Fruit fly (Drosophila melanogaster) whole organism, embryonic: ENCODE data around the gene RpS5b.

ENCODE experiments used
- BEAF-32 ChIP-seq: fragments of 200-800 bp; sonication (Bioruptor generic); optimal IDR thresholded peaks from 3 replicates; lab custom pipeline; 2017; ENCODE audit warnings: missing biosample characterization, missing genetic modification characterization, mild to moderate bottlenecking, moderate library complexity, missing genetic modification reagents
- CG11085 ChIP-seq: fragments of 200-800 bp; sonication (Bioruptor generic); IDR thresholded peaks from 2 replicates; pipeline ENCODE4 v1.3.6; 2022; ENCODE audit warnings: missing biosample characterization, missing genetic modification characterization
- CG11560 ChIP-seq: fragments of 200-800 bp; sonication (Bioruptor generic); IDR thresholded peaks from 3 replicates; pipeline ENCODE4 v1.3.6; 2022; ENCODE audit warnings: missing biosample characterization, missing genetic modification characterization
- CG12391 ChIP-seq: fragments of 200-800 bp; sonication (Bioruptor generic); optimal IDR thresholded peaks from 3 replicates; lab custom pipeline; 2018; ENCODE audit warnings: missing biosample characterization, mild to moderate bottlenecking, missing genetic modification characterization, moderate library complexity
- CG12769 ChIP-seq: fragments of 200-800 bp; sonication (Bioruptor generic); optimal IDR thresholded peaks from 2 replicates; lab custom pipeline; 2019; ENCODE audit warnings: missing biosample characterization, mild to moderate bottlenecking, missing genetic modification characterization, moderate library complexity
- CG17612 ChIP-seq: fragments of 200-800 bp; sonication (Bioruptor generic); IDR thresholded peaks from 2 replicates; pipeline ENCODE4 v1.3.6; 2022; ENCODE audit warnings: missing biosample characterization, missing genetic modification characterization
- CG18476 ChIP-seq: fragments of 200-800 bp; sonication (Bioruptor generic); optimal IDR thresholded peaks from 2 replicates; lab custom pipeline; 2016; ENCODE audit warnings: missing biosample characterization, mild to moderate bottlenecking, missing genetic modification characterization
- CG18599 ChIP-seq: fragments of 200-800 bp; sonication (Bioruptor generic); optimal IDR thresholded peaks from 3 replicates; lab custom pipeline; 2017; ENCODE audit warnings: missing biosample characterization, missing genetic modification characterization, mild to moderate bottlenecking, moderate library complexity, missing genetic modification reagents
- CG18619 ChIP-seq: fragments of 200-800 bp; sonication (Bioruptor generic); optimal IDR thresholded peaks from 3 replicates; lab custom pipeline; 2017; ENCODE audit warnings: missing biosample characterization, mild to moderate bottlenecking, missing genetic modification characterization
- CG2116 ChIP-seq: fragments of 200-800 bp; sonication (Bioruptor generic); optimal IDR thresholded peaks from 3 replicates; lab custom pipeline; 2018; ENCODE audit warnings: missing biosample characterization, mild to moderate bottlenecking, missing genetic modification characterization
- CG3281 ChIP-seq: fragments of 200-800 bp; sonication (Bioruptor generic); optimal IDR thresholded peaks from 3 replicates; lab custom pipeline; 2017; ENCODE audit warnings: missing biosample characterization, mild to moderate bottlenecking, missing genetic modification characterization
- CG6175 ChIP-seq: fragments of 200-800 bp; sonication (Bioruptor generic); IDR thresholded peaks from 3 replicates; pipeline ENCODE4 v1.3.6; 2022; ENCODE audit warnings: missing biosample characterization, missing genetic modification characterization
- CG6765 ChIP-seq: fragments of 200-800 bp; sonication (Bioruptor generic); optimal IDR thresholded peaks from 3 replicates; lab custom pipeline; 2017; ENCODE audit warnings: missing biosample characterization, mild to moderate bottlenecking, missing genetic modification characterization
- CG8290 ChIP-seq, 3 experiments: fragments of 200-800 bp; sonication (Bioruptor generic); optimal IDR thresholded peaks; 2 replicates each; lab custom pipeline; 2016 to 2019; ENCODE audit warnings: missing biosample characterization in 3 of 3, missing genetic modification characterization in 3 of 3, mild to moderate bottlenecking in 2 of 3, moderate library complexity in 1 of 3
- CG9215 ChIP-seq: fragments of 200-800 bp; sonication (Bioruptor generic); IDR thresholded peaks from 2 replicates; pipeline ENCODE4 v1.3.6; 2022; ENCODE audit warnings: missing biosample characterization, missing genetic modification characterization
- CG9727 ChIP-seq: fragments of 200-800 bp; sonication (Bioruptor generic); optimal IDR thresholded peaks from 3 replicates; lab custom pipeline; 2017; ENCODE audit warnings: missing biosample characterization, mild to moderate bottlenecking, missing genetic modification characterization
- CG9817 ChIP-seq: fragments of 200-800 bp; sonication (Bioruptor generic); optimal IDR thresholded peaks from 2 replicates; lab custom pipeline; 2018; ENCODE audit warnings: missing biosample characterization, mild to moderate bottlenecking, missing genetic modification characterization, moderate library complexity
- CoRest ChIP-seq: fragments of 200-800 bp; sonication (Bioruptor generic); optimal IDR thresholded peaks from 3 replicates; lab custom pipeline; 2018; ENCODE audit warnings: missing biosample characterization, mild to moderate bottlenecking, missing genetic modification characterization, moderate library complexity
- D19B ChIP-seq: fragments of 200-800 bp; sonication (Bioruptor generic); optimal IDR thresholded peaks from 2 replicates; lab custom pipeline; 2017; ENCODE audit warnings: missing biosample characterization, mild to moderate bottlenecking, missing genetic modification characterization
- Deaf1 ChIP-seq: fragments of 200-800 bp; optimal IDR thresholded peaks from 3 replicates; lab custom pipeline; 2019; ENCODE audit warnings: missing biosample characterization, mild to moderate bottlenecking, missing genetic modification characterization, moderate library complexity
- Doc2 ChIP-seq: fragments of 200-800 bp; sonication (Bioruptor generic); IDR thresholded peaks from 2 replicates; pipeline ENCODE4 v1.3.6; 2022; ENCODE audit warnings: missing biosample characterization, missing genetic modification characterization
- HLH3B ChIP-seq: fragments of 200-800 bp; sonication (Bioruptor generic); IDR thresholded peaks from 2 replicates; pipeline ENCODE4 v1.3.6; 2022; ENCODE audit warnings: missing biosample characterization, missing genetic modification characterization
- Hmr ChIP-seq: fragments of 200-800 bp; sonication (Bioruptor generic); optimal IDR thresholded peaks from 3 replicates; lab custom pipeline; 2017; ENCODE audit warnings: mild to moderate bottlenecking, missing biosample characterization, missing genetic modification reagents, missing genetic modification characterization
- Lhr ChIP-seq: fragments of 200-800 bp; sonication (Bioruptor generic); optimal IDR thresholded peaks from 3 replicates; lab custom pipeline; 2017; ENCODE audit warnings: mild to moderate bottlenecking, missing biosample characterization, missing genetic modification reagents, missing genetic modification characterization
- Lpt ChIP-seq: fragments of >200 bp; optimal IDR thresholded peaks from 2 replicates; lab custom pipeline; 2018; ENCODE audit warnings: missing biosample characterization, missing genetic modification characterization
- Med ChIP-seq: fragments of 200-800 bp; sonication (Bioruptor generic); peaks from one replicate; lab custom pipeline; 2016; ENCODE audit warnings: missing biosample characterization, missing genetic modification characterization, mild to moderate bottlenecking, inconsistent platforms, moderate library complexity
- Myb ChIP-seq: fragments of 200-800 bp; sonication (Bioruptor generic); optimal IDR thresholded peaks from 2 replicates; lab custom pipeline; 2016; ENCODE audit warnings: missing biosample characterization, missing genetic modification characterization
- Nf-YC ChIP-seq: fragments of 200-800 bp; optimal IDR thresholded peaks from 3 replicates; lab custom pipeline; 2019; ENCODE audit warnings: missing biosample characterization, mild to moderate bottlenecking, missing genetic modification characterization, moderate library complexity
- Optix ChIP-seq: fragments of 200-800 bp; sonication (Bioruptor generic); IDR thresholded peaks from 3 replicates; pipeline ENCODE4 v1.3.6; 2022; ENCODE audit warnings: missing biosample characterization, missing genetic modification characterization
- Sin3A ChIP-seq: fragments of >200 bp; optimal IDR thresholded peaks from 2 replicates; lab custom pipeline; 2018
- Sox100B ChIP-seq: fragments of 200-800 bp; sonication (Bioruptor generic); optimal IDR thresholded peaks from 3 replicates; lab custom pipeline; 2018; ENCODE audit warnings: missing biosample characterization, mild to moderate bottlenecking, missing genetic modification characterization
- TFAM ChIP-seq: fragments of 200-800 bp; sonication (Bioruptor generic); optimal IDR thresholded peaks from 2 replicates; lab custom pipeline; 2017; ENCODE audit warnings: missing biosample characterization, missing genetic modification characterization, inconsistent platforms
- Taf1 ChIP-seq: fragments of 200-800 bp; sonication (Bioruptor generic); IDR thresholded peaks from 2 replicates; pipeline ENCODE4 v1.3.6; 2022; ENCODE audit warnings: missing biosample characterization, missing genetic modification characterization
- al ChIP-seq: fragments of 200-800 bp; sonication (Bioruptor generic); IDR thresholded peaks from 2 replicates; pipeline ENCODE4 v1.3.6; 2022; ENCODE audit warnings: missing biosample characterization, missing genetic modification characterization
- ap ChIP-seq: fragments of 200-800 bp; sonication (Bioruptor generic); IDR thresholded peaks from 2 replicates; pipeline ENCODE4 v1.3.6; 2022; ENCODE audit warnings: missing biosample characterization, missing genetic modification characterization
- bcd ChIP-seq: fragments of 200-800 bp; sonication (Bioruptor generic); optimal IDR thresholded peaks from 2 replicates; lab custom pipeline; 2017; ENCODE audit warnings: missing biosample characterization, mild to moderate bottlenecking, missing genetic modification characterization
- cad ChIP-seq: fragments of >200 bp; optimal IDR thresholded peaks from 2 replicates; lab custom pipeline; 2017; ENCODE audit warnings: missing biosample characterization, missing genetic modification characterization
- cas ChIP-seq: fragments of 200-800 bp; sonication (Bioruptor generic); IDR thresholded peaks from 2 replicates; pipeline ENCODE4 v1.3.6; 2022; ENCODE audit warnings: missing biosample characterization, missing genetic modification characterization
- emc ChIP-seq: fragments of 200-800 bp; sonication (Bioruptor generic); optimal IDR thresholded peaks from 2 replicates; lab custom pipeline; 2016; ENCODE audit warnings: missing biosample characterization, missing genetic modification characterization
- eyg ChIP-seq: fragments of 200-800 bp; sonication (Bioruptor generic); optimal IDR thresholded peaks from 3 replicates; lab custom pipeline; 2016; ENCODE audit warnings: missing biosample characterization, missing genetic modification characterization
- hb ChIP-seq: fragments of 200-800 bp; sonication (Bioruptor generic); IDR thresholded peaks from 3 replicates; pipeline ENCODE4 v1.3.6; 2022; ENCODE audit warnings: missing biosample characterization, missing genetic modification characterization; ENCODE audit not compliant: partially characterized antibody
- ken ChIP-seq: fragments of 200-800 bp; sonication (Bioruptor generic); IDR thresholded peaks from 3 replicates; pipeline ENCODE4 v1.3.6; 2022; ENCODE audit warnings: missing biosample characterization, missing genetic modification characterization
- lab ChIP-seq: fragments of 200-800 bp; sonication (Bioruptor generic); optimal IDR thresholded peaks from 3 replicates; lab custom pipeline; 2017; ENCODE audit warnings: missing biosample characterization, missing genetic modification characterization, mild to moderate bottlenecking, moderate library complexity, missing genetic modification reagents
- ro ChIP-seq: fragments of 200-800 bp; sonication (Bioruptor generic); IDR thresholded peaks from 2 replicates; pipeline ENCODE4 v1.3.6; 2022; ENCODE audit warnings: missing biosample characterization, missing genetic modification characterization
- run ChIP-seq: fragments of 200-800 bp; sonication (Bioruptor generic); optimal IDR thresholded peaks from 3 replicates; lab custom pipeline; 2018; ENCODE audit warnings: missing biosample characterization, mild to moderate bottlenecking, missing genetic modification characterization
- sens ChIP-seq: fragments of 200-800 bp; sonication (Bioruptor generic); peaks from one replicate; lab custom pipeline; 2016; ENCODE audit warnings: missing biosample characterization, missing genetic modification characterization
- shn ChIP-seq: fragments of 200-800 bp; sonication (Bioruptor generic); optimal IDR thresholded peaks from 3 replicates; lab custom pipeline; 2016; ENCODE audit warnings: missing biosample characterization, missing genetic modification characterization
- toy ChIP-seq: fragments of 200-800 bp; sonication (Bioruptor generic); IDR thresholded peaks from 2 replicates; pipeline ENCODE4 v1.3.6; 2022; ENCODE audit warnings: missing biosample characterization, missing genetic modification characterization

The RpS5b gene

dm6 chr3R:14893791-14894782 lies 7.3 kb downstream of the RpS5b start, which contains the start of gene Dph2 (continued):
- TF ChIP-seq BEAF-32 (GFP tag; lab: Kevin White, UChicago) (peak; percentile 48), Lhr (GFP tag; lab: Kevin White, UChicago) (peak; percentile 74), Myb (GFP tag; lab: Kevin White, UChicago) (peak; percentile 95), lab (GFP tag; lab: Kevin White, UChicago) (peak; percentile 72), Deaf1 (tag; lab: Kevin White, UChicago) (no peak), CG18476 (no peak), CG2116 (GFP tag; lab: Kevin White, UChicago) (peak; percentile 58), Doc2 (GFP tag; lab: Robert Waterston, UW) (no peak), HLH3B (peak; percentile 86), CG9727 (peak; percentile 64), Taf1 (GFP tag; lab: Robert Waterston, UW) (peak; percentile 18; the same call in 1 of the 2 replicates), al (GFP tag; lab: Robert Waterston, UW) (peak; percentile 74), CG8290 (GFP tag; optimal IDR thresholded peaks at IDR 0.05; lab: Kevin White, UChicago) (no peak), CG8290 (tag; optimal IDR thresholded peaks at IDR 0.05; lab: Kevin White, UChicago) (peak in 1 of 2 experiments; percentile 69), CG6175 (GFP tag; lab: Robert Waterston, UW) (0 out of 3 replicates have a peak, but pooled peaks have one; percentile 42), ken (GFP tag; lab: Robert Waterston, UW) (peak; percentile 74), sens (peak; percentile 89), emc (GFP tag; lab: Kevin White, UChicago) (no peak), cad (GFP tag; lab: Kevin White, UChicago) (peak; percentile 4), CG3281 (GFP tag; lab: Kevin White, UChicago) (peak; percentile 51), CG11085 (GFP tag; lab: Robert Waterston, UW) (peak; percentile 84), Nf-YC (tag; lab: Kevin White, UChicago) (peak; percentile 78), Med (peak; percentile 89), ro (GFP tag; lab: Robert Waterston, UW) (peak; percentile 22; the same call in 1 of the 2 replicates), toy (GFP tag; lab: Robert Waterston, UW) (peak; percentile 47; the same call in 1 of the 2 replicates), D19B (GFP tag; lab: Kevin White, UChicago) (no peak), CG17612 (GFP tag; lab: Robert Waterston, UW) (peak; percentile 36; the same call in 1 of the 2 replicates), bcd (GFP tag; lab: Kevin White, UChicago) (peak; percentile 44), CG6765 (GFP tag; lab: Kevin White, UChicago) (peak; percentile 66), CG9215 (GFP tag; lab: Robert Waterston, UW) (peak; percentile 63), CG12769 (tag; lab: Kevin White, UChicago) (no peak), ap (GFP tag; lab: Robert Waterston, UW) (peak; percentile 84), eyg (GFP tag; lab: Kevin White, UChicago) (no peak), Optix (GFP tag; lab: Robert Waterston, UW) (no peak), Lpt (GFP tag; lab: Kevin White, UChicago) (no peak), TFAM (GFP tag; lab: Kevin White, UChicago) (no peak), Sin3A (lab: Kevin White, UChicago) (peak; percentile 53), shn (GFP tag; lab: Kevin White, UChicago) (no peak), CG18599 (no peak), CG11560 (tag; lab: Robert Waterston, UW) (peak; percentile 12; the same call in 2 of the 3 replicates), CG9817 (tag; lab: Kevin White, UChicago) (peak; percentile 76), CG12391 (tag; lab: Kevin White, UChicago) (peak; percentile 86), run (tag; lab: Kevin White, UChicago) (peak; percentile 55), Hmr (no peak), CoRest (tag; lab: Kevin White, UChicago) (peak; percentile 87), hb (GFP tag; lab: Robert Waterston, UW) (no peak), Sox100B (GFP tag; lab: Kevin White, UChicago) (peak; percentile 79), CG18619 (GFP tag; lab: Kevin White, UChicago) (peak; percentile 56), cas (GFP tag; lab: Robert Waterston, UW) (peak; percentile 61)
